Fruit fly (Drosophila melanogaster): ENCODE data around the gene CG7990.
A peak's percentile ranks its signal among the peaks of the same experiment; 100 is the strongest.

CG7990 gene

dm6 chrX:19153288-19154130 is 48.3 kb downstream of the CG7990 start (continued):
- TF ChIP-seq btn (GFP tag; optimal IDR thresholded peaks at IDR 0.05) (peak; percentile 6), CG33557 (GFP tag; optimal IDR thresholded peaks at IDR 0.05) (no peak), pho (GFP tag; optimal IDR thresholded peaks at IDR 0.05) (no peak), gce (GFP tag; IDR thresholded peaks at IDR 0.05) (0 out of 3 replicates have a peak, but pooled peaks have one; percentile 31), CG31224 (GFP tag; IDR thresholded peaks at IDR 0.05) (no peak), mam (GFP tag; optimal IDR thresholded peaks at IDR 0.05) (no peak), ewg (GFP tag; optimal IDR thresholded peaks at IDR 0.05) (no peak), Ravus (GFP tag; IDR thresholded peaks at IDR 0.05) (no peak), crp (GFP tag; optimal IDR thresholded peaks at IDR 0.05) (no peak), CG8290 (GFP tag; optimal IDR thresholded peaks at IDR 0.05) (no peak), CG8290 (tag; optimal IDR thresholded peaks at IDR 0.05) (peak in 1 of 2 experiments; percentile 70), CG5180 (GFP tag; optimal IDR thresholded peaks at IDR 0.05) (peak; percentile 6), CG8388 (GFP tag; optimal IDR thresholded peaks at IDR 0.05) (no peak), sr (GFP tag; IDR thresholded peaks at IDR 0.05) (0 out of 3 replicates have a peak, but pooled peaks have one; percentile 50), rib (GFP tag; IDR thresholded peaks at IDR 0.05) (peak; percentile 83; the same call in 1 of the 2 replicates), Nf-YC (tag; optimal IDR thresholded peaks at IDR 0.05) (peak; percentile 48), Lpt (GFP tag; optimal IDR thresholded peaks at IDR 0.05) (no peak), Hmr (GFP tag; optimal IDR thresholded peaks at IDR 0.05) (peak; percentile 9), CG12769 (tag; optimal IDR thresholded peaks at IDR 0.05) (peak; percentile 66), CG3065 (GFP tag; optimal IDR thresholded peaks at IDR 0.05) (no peak), Opbp (GFP tag; IDR thresholded peaks at IDR 0.05; ENCODE audit: partially characterized antibody) (0 out of 3 replicates have a peak, but pooled peaks have one; percentile 55), CG13296 (GFP tag; optimal IDR thresholded peaks at IDR 0.05) (peak; percentile 26), tap (tag; optimal IDR thresholded peaks at IDR 0.05) (no peak), maf-S (GFP tag; optimal IDR thresholded peaks at IDR 0.05) (no peak), trem (tag; optimal IDR thresholded peaks at IDR 0.05) (no peak), CG18476 (GFP tag; optimal IDR thresholded peaks at IDR 0.05) (no peak), Antp (GFP tag; optimal IDR thresholded peaks at IDR 0.05) (peak; percentile 1), fd3F (GFP tag; optimal IDR thresholded peaks at IDR 0.05) (no peak), CG4360 (GFP tag; IDR thresholded peaks at IDR 0.05) (peak; percentile 96), NFAT (GFP tag; IDR thresholded peaks at IDR 0.05) (peak; percentile 32; the same call in 1 of the 2 replicates), CG7987 (GFP tag; optimal IDR thresholded peaks at IDR 0.05) (peak; percentile 70), NC2α (GFP tag; optimal IDR thresholded peaks at IDR 0.05) (peak; percentile 61), Nf-YB (GFP tag; optimal IDR thresholded peaks at IDR 0.05) (no peak), HLHmδ (GFP tag; optimal IDR thresholded peaks at IDR 0.05) (peak; percentile 31), zen2 (GFP tag; IDR thresholded peaks at IDR 0.05; ENCODE audit: partially characterized antibody) (0 out of 3 replicates have a peak, but pooled peaks have one; percentile 46), CG7745 (tag; optimal IDR thresholded peaks at IDR 0.05) (no peak), CG10274 (GFP tag; optimal IDR thresholded peaks at IDR 0.05) (no peak), cad (GFP tag; optimal IDR thresholded peaks at IDR 0.05) (no peak), MESR4 (GFP tag; optimal IDR thresholded peaks at IDR 0.05) (no peak), HmgZ (tag; optimal IDR thresholded peaks at IDR 0.05) (peak; percentile 61), salm (tag; optimal IDR thresholded peaks at IDR 0.05) (no peak), CG16779 (GFP tag; IDR thresholded peaks at IDR 0.05) (no peak), ftz-f1 (GFP tag; optimal IDR thresholded peaks at IDR 0.05) (peak; percentile 94), CG12236 (GFP tag; optimal IDR thresholded peaks at IDR 0.05) (no peak), kay (GFP tag; optimal IDR thresholded peaks at IDR 0.05) (peak; percentile 88), Dll (GFP tag; IDR thresholded peaks at IDR 0.05; ENCODE audit: partially characterized antibody) (peak; percentile 51; the same call in 1 of the 4 replicates), CG12299 (tag; optimal IDR thresholded peaks at IDR 0.05) (peak; percentile 7), CG11560 (tag; IDR thresholded peaks at IDR 0.05) (no peak), Dref (GFP tag; IDR thresholded peaks at IDR 0.05) (0 out of 2 replicates have a peak, but pooled peaks have one; percentile 29)

Measured in whole organism, embryonic.